Fruit fly (Drosophila melanogaster) ovary, adult (tissue): Measurements from ENCODE around the gene AstA-R1.
A peak's percentile ranks its signal among the peaks of the same experiment; 100 is the strongest.

Experiments
- CG17801 ChIP-seq: fragments of 200-800 bp; optimal IDR thresholded peaks from 2 replicates; lab custom pipeline; 2019; ENCODE audit warnings: missing biosample characterization, mild to moderate bottlenecking, missing genetic modification characterization, moderate library complexity; ENCODE audit not compliant: partially characterized antibody

The AstA-R1 gene

DNA sequence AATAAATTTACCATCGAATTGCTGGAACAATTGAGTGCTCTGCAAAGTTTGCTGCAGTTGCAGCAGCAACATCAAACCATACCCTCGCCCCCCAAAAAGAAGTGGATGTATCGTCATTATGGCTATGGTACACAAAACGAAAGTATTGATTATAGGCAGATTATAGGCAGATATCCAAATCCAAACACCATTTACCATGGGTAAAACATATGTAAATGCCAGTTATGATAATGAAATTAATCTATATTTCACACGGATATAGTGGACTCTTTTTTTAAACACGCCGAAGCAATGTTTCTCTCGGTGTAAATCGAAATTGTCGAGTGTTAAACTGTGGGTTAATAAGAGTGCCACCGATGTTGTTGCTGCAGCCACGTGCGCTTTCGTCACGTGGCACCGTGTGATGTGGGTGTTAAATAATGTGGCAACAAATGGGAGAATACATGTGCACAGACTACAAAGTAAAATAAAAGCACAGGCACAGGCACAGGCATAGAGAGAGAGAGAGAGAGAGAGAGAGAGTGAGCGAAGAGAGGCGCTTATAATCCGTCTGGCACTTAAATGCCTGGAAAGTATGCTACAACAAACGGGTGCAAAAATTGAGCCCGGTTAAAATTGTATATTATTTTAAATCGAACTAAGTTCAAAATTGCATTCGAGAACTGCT lies 122.3 kb downstream of the AstA-R1 start:
- no peak for TF ChIP-seq CG17801 (GFP tag; lab: Kevin White, UChicago)

DNA sequence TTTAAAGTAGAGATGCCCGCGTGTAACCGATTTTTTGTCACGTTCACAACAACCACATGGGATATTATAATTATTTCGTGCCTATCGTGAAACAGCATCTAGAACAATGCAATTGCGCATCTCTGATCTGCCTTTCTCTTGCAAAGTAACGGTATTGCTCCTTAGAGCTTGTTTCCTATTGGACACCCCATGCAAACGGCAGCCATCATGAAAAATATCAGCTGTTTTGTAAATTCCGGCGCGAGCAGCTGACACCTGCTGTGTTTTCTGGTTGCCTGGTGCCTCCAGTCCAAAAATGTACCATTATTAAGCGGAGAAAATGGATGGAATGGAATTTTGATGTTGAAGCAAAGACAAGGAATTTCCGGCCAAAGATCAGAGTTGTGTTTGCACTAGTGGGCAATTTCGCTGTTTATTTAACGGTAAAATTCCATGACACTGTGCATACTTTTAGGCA lies 129.9 kb downstream of the AstA-R1 start:
- TF ChIP-seq CG17801 (GFP tag; lab: Kevin White, UChicago), result peak; percentile 68

DNA sequence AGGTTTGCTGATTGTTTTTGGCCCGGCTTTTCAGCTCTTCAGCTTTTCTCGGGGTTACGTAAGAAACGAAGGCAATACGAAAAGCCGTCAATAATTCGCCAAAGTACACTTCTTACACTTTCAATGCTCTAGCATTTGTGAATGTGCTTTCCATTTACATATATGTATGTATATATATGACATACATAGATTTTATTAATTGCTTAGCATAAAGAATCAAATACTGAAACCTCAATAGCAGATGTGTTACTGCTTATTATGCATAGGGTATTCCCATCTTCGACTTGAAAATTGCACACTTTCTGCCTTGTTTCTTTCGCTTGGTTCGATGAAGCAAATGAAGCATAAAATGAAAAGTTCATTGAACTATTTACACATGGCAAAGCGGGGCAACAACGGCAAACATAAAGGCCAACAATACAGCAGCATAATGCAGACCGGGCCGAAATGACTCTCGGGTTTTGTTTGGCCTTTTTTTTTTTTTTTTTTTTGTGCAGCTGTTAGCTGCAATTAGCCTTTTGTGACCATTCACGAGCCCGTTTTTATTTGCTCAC lies 136.3 kb downstream of the AstA-R1 start:
- TF ChIP-seq CG17801 (GFP tag; lab: Kevin White, UChicago), result no peak

DNA sequence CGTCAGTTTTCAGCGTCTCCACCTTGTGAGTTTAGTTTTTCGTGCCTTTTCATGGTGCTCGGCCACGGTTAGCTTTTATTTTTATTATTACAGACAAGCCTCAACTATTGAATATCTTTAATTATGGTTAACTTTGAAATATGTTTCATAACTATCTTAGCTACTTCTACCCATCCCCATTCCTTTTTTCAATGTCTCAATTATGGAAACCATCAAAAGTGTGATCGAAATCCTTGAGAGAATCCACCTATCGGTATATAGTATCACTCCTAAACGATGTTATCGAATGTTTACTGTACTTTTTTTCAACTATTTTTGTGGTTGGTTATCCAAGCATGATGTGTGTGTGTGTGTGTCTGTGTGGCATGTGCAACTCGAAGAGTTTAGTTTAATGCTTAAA lies 139.7 kb downstream of the AstA-R1 start:
- no peak for TF ChIP-seq CG17801 (GFP tag; lab: Kevin White, UChicago)

DNA sequence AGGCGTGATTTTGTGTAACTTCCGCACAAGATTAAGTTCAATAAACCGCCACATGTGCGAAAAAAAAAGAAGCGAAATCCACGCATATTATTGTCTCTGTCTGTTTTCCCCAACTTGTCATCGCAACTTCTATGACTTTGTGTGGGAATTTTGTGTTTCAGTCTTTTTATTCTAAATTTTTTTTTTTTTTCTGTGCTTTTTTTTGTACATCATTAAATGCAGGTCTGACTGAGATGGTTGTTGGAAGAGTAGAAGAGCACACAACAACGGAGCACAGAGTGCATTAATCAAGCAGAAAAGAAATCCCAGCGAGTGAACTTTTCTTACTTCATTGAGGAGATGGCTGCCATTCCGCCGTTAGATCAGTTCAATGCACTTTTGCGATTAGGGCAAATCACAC lies 141.3 kb downstream of the AstA-R1 start:
- TF ChIP-seq CG17801 (GFP tag; lab: Kevin White, UChicago), result no peak
